Worm (Caenorhabditis elegans) whole organism, L1 larva: ENCODE data around the gene fubl-3.

Experiments
- nhr-90 ChIP-seq: sonication (generic microtip); optimal IDR thresholded peaks from 2 replicates; lab custom pipeline; 2016; ENCODE audit warnings: mild to moderate bottlenecking, missing genetic modification characterization, missing compliant biosample characterization; ENCODE audit not compliant: poor library complexity
- zag-1 ChIP-seq: fragments of 150-350 bp; optimal IDR thresholded peaks from 2 replicates; lab custom pipeline; 2014; ENCODE audit warnings: missing biosample characterization, missing genetic modification characterization

DNA sequence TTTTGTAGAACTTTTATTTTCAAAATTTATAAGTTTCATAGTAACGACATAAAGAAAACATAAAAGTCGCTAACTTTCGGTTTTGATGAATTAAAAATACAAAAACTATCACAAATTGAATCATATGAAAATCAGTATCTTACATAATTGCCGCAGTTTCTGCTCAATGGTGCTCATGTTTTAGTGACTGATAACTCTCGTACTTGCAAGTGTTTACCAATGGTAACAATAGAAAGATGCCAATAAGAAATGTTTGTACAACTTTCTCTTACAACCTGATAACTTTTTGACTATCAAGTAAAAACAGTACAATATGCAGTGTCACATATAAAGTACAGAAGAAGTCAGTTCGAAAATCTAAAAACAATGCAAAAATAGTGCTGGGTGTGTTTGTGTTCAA is 48.1 kb upstream of the fubl-3 start:
- TF ChIP-seq zag-1 (tag; lab: Kevin White, UChicago): no peak
- TF ChIP-seq nhr-90 (tag; lab: Kevin White, UChicago): no peak
